Worm (Caenorhabditis elegans): ENCODE measurements around the gene ldb-1.

ldb-1 gene

ce11 chrX:11068334-11068733, 39.6 kb downstream of the ldb-1 start, which contains the start of gene apt-9:
Gene apt-9 (plus strand): TSS chrX:11068527.
- TF ChIP-seq ets-7 (tag; optimal IDR thresholded peaks at IDR 0.05) (no peak), tra-4 (tag; optimal IDR thresholded peaks at IDR 0.05) (no peak), aly-1 (tag; optimal IDR thresholded peaks at IDR 0.05) (no peak), hmg-4 (GFP tag; optimal IDR thresholded peaks at IDR 0.05) (no peak), flt-1 (GFP tag; IDR thresholded peaks at IDR 0.05) (no peak), ceh-36 (tag; optimal IDR thresholded peaks at IDR 0.05) (no peak), ama-1 (optimal IDR thresholded peaks at IDR 0.05) (no peak), tbx-37 (GFP tag; conservative IDR thresholded peaks at IDR 0.05) (no peak), hnd-1 (tag; optimal IDR thresholded peaks at IDR 0.05) (no peak), B0310.2 (tag; optimal IDR thresholded peaks at IDR 0.05) (no peak), hmbx-1 (tag; optimal IDR thresholded peaks at IDR 0.05) (no peak), sea-1 (GFP tag; conservative IDR thresholded peaks at IDR 0.05) (no peak), tbx-11 (GFP tag; IDR thresholded peaks at IDR 0.05) (no peak)

DNA sequence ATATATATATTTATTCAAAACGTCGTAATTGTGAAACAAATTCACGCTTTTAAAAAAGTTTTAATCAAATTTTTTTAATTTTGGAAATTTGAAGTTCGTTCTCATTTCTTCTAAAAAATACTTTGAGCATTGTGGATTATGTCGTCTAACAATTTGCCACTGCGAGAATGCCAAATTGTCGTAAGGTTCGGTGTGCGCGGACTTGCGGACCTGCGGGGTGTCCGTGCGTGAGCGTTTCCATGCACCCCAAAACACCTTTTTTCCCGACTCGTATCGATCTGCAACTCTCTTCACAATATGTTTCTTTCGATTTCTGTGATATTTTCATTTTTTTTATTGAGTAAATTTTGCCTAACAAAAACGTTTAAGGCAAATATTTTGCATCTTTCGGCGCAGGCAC, 44.0 kb downstream of the ldb-1 start:
- peak; percentile 29 for TF ChIP-seq hmg-4 (GFP tag; optimal IDR thresholded peaks at IDR 0.05)
- no peak for TF ChIP-seq aly-1 (tag; optimal IDR thresholded peaks at IDR 0.05)

- TF ChIP-seq hnd-1 (tag; optimal IDR thresholded peaks at IDR 0.05) (no peak), tra-4 (tag; optimal IDR thresholded peaks at IDR 0.05) (no peak), B0310.2 (tag; optimal IDR thresholded peaks at IDR 0.05) (no peak), hmg-4 (GFP tag; optimal IDR thresholded peaks at IDR 0.05) (no peak), tbx-11 (GFP tag; IDR thresholded peaks at IDR 0.05) (no peak), ets-7 (tag; optimal IDR thresholded peaks at IDR 0.05) (no peak), pes-1 (GFP tag; IDR thresholded peaks at IDR 0.05) (no peak), sea-1 (GFP tag; conservative IDR thresholded peaks at IDR 0.05) (no peak), aly-1 (tag; optimal IDR thresholded peaks at IDR 0.05) (no peak), ama-1 (optimal IDR thresholded peaks at IDR 0.05) (no peak), ceh-36 (tag; optimal IDR thresholded peaks at IDR 0.05) (no peak), scrt-1 (GFP tag; IDR thresholded peaks at IDR 0.05) (no peak), flt-1 (GFP tag; IDR thresholded peaks at IDR 0.05) (no peak), tbx-37 (GFP tag; conservative IDR thresholded peaks at IDR 0.05) (no peak), F13C5.2 (tag; optimal IDR thresholded peaks at IDR 0.05) (no peak)
Observed at ce11 chrX:11073358-11073757, 44.6 kb downstream of the ldb-1 start, which contains the start of gene W04G3.5. Gene W04G3.5 (plus strand): TSS chrX:11073658.

DNA sequence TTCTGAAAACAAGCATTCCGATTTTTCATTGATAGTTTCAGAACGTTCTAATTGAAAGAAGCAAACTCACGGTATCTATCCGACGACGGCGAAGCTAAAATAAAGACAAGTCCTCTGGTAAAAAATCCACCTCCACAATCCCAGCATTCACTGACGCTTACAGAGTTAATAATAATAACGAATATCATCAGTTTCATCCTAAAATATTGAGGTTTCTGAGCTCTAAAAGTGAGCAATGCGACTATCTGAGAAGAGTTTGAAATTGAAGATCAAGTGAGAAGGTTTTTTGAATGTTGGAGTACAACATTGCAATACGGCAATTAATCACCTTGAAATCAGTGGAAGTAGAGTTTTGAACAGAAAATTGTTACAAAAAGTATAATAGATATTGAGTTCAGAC, 47.8 kb downstream of the ldb-1 start, which contains the start of gene W04G3.12:
Gene W04G3.12, minus strand, starts transcription at position 311 of the 400 bp plus-strand sequence.
- TF ChIP-seq F13C5.2 (tag; optimal IDR thresholded peaks at IDR 0.05) (no peak), hmbx-1 (tag; optimal IDR thresholded peaks at IDR 0.05) (no peak), flt-1 (GFP tag; IDR thresholded peaks at IDR 0.05) (no peak), tbx-37 (GFP tag; conservative IDR thresholded peaks at IDR 0.05) (no peak), hnd-1 (tag; optimal IDR thresholded peaks at IDR 0.05) (no peak), scrt-1 (GFP tag; IDR thresholded peaks at IDR 0.05) (no peak), ama-1 (optimal IDR thresholded peaks at IDR 0.05) (no peak), hmg-4 (GFP tag; optimal IDR thresholded peaks at IDR 0.05) (no peak), tbx-11 (GFP tag; IDR thresholded peaks at IDR 0.05) (no peak), tra-4 (tag; optimal IDR thresholded peaks at IDR 0.05) (no peak), ets-7 (tag; optimal IDR thresholded peaks at IDR 0.05) (no peak), pes-1 (GFP tag; IDR thresholded peaks at IDR 0.05) (no peak), B0310.2 (tag; optimal IDR thresholded peaks at IDR 0.05) (no peak), sea-1 (GFP tag; conservative IDR thresholded peaks at IDR 0.05) (no peak), ceh-36 (tag; optimal IDR thresholded peaks at IDR 0.05) (no peak), aly-1 (tag; optimal IDR thresholded peaks at IDR 0.05) (no peak), ceh-13 (GFP tag; optimal IDR thresholded peaks at IDR 0.05) (no peak)

DNA sequence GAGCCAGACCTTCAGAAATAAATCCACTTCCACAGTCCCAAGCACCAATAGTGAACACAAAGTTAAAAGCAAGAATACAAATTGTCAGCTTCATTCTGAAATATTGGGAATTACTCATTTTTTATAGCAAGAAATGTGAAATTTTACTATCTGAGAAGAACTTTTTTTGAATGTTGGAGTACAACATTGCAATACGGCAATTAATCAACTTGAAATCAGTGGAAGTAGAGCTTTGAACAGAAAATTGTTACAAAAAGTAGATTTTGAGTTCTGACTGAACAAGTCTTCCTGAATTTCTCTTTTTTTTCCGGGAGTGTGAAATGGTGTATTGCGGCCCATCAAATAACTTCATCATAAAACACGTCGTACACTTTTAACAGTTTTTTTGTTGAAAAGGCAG, 49.4 kb downstream of the ldb-1 start, which contains the start of gene W04G3.10:
Gene W04G3.10, minus strand, starts transcription at position 101 of the 400 bp plus-strand sequence.
- no peak for TF ChIP-seq scrt-1 (GFP tag; IDR thresholded peaks at IDR 0.05)
- no peak for TF ChIP-seq pes-1 (GFP tag; IDR thresholded peaks at IDR 0.05)
- no peak for TF ChIP-seq hmg-4 (GFP tag; optimal IDR thresholded peaks at IDR 0.05)
- TF ChIP-seq tbx-11 (GFP tag; IDR thresholded peaks at IDR 0.05): no peak
- no peak for TF ChIP-seq flt-1 (GFP tag; IDR thresholded peaks at IDR 0.05)
- TF ChIP-seq aly-1 (tag; optimal IDR thresholded peaks at IDR 0.05): no peak
- TF ChIP-seq ceh-13 (GFP tag; optimal IDR thresholded peaks at IDR 0.05): no peak
- TF ChIP-seq hnd-1 (tag; optimal IDR thresholded peaks at IDR 0.05): no peak
- TF ChIP-seq tra-4 (tag; optimal IDR thresholded peaks at IDR 0.05): no peak
- TF ChIP-seq ceh-36 (tag; optimal IDR thresholded peaks at IDR 0.05): no peak
- TF ChIP-seq B0310.2 (tag; optimal IDR thresholded peaks at IDR 0.05): no peak
- TF ChIP-seq ama-1 (optimal IDR thresholded peaks at IDR 0.05): no peak
- TF ChIP-seq sea-1 (GFP tag; conservative IDR thresholded peaks at IDR 0.05): no peak

- TF ChIP-seq pes-1 (GFP tag; IDR thresholded peaks at IDR 0.05): no peak
- TF ChIP-seq hmbx-1 (tag; optimal IDR thresholded peaks at IDR 0.05): no peak
- no peak for TF ChIP-seq hnd-1 (tag; optimal IDR thresholded peaks at IDR 0.05)
- no peak for TF ChIP-seq hmg-4 (GFP tag; optimal IDR thresholded peaks at IDR 0.05)
- TF ChIP-seq ceh-36 (tag; optimal IDR thresholded peaks at IDR 0.05): no peak
- no peak for TF ChIP-seq ceh-13 (GFP tag; optimal IDR thresholded peaks at IDR 0.05)
- TF ChIP-seq flt-1 (GFP tag; IDR thresholded peaks at IDR 0.05): no peak
- TF ChIP-seq sea-1 (GFP tag; conservative IDR thresholded peaks at IDR 0.05): no peak
- no peak for TF ChIP-seq B0310.2 (tag; optimal IDR thresholded peaks at IDR 0.05)
- no peak for TF ChIP-seq aly-1 (tag; optimal IDR thresholded peaks at IDR 0.05)
- TF ChIP-seq ets-7 (tag; optimal IDR thresholded peaks at IDR 0.05): no peak
- no peak for TF ChIP-seq tbx-37 (GFP tag; conservative IDR thresholded peaks at IDR 0.05)
- no peak for TF ChIP-seq F13C5.2 (tag; optimal IDR thresholded peaks at IDR 0.05)
- no peak for TF ChIP-seq tra-4 (tag; optimal IDR thresholded peaks at IDR 0.05)
- TF ChIP-seq scrt-1 (GFP tag; IDR thresholded peaks at IDR 0.05): no peak
Observed at ce11 chrX:11079667-11080066, 51.0 kb downstream of the ldb-1 start, which contains the start of gene W04G3.13. Gene W04G3.13 (minus strand): TSS chrX:11079767.

DNA sequence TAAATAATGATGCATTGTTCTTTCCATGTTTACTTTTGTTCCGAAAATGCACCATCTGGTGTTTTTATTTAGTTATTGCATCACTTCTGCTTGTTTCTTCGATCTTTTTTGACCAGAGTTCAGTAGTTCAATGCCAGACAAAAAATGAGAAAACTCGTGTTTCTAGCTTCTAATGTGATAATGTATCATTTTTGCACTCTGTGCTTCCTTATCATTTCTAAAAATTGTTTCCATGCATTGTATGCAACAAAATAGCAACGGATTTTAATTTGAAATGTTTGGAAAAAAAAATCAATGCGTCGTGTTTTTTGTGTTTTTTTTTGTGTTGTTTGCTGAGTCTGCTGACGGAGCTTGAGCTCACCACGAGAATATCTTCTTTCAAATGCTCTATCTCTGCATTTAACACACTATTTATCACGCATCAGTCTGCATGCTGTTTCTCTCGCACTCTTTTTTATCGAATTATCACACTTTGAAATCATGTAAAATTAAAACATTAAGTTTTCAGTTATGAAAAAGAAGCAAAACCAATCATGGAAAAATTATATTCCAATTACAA, 51.5 kb downstream of the ldb-1 start, which contains the start of gene sulp-7:
Gene sulp-7, plus strand, starts transcription at position 509 of the 559 bp plus-strand sequence.
- TF ChIP-seq aly-1 (tag; optimal IDR thresholded peaks at IDR 0.05): no peak
- no peak for TF ChIP-seq tbx-11 (GFP tag; IDR thresholded peaks at IDR 0.05)
- no peak for TF ChIP-seq ama-1 (optimal IDR thresholded peaks at IDR 0.05)

Data from whole organism, early embryonic.